Worm (Caenorhabditis elegans): ENCODE data around the gene F45E12.6.

- TF ChIP-seq mdt-29 (GFP tag; IDR thresholded peaks at IDR 0.05) (no peak), nhr-25 (tag; optimal IDR thresholded peaks at IDR 0.05; ENCODE audit: borderline replicate concordance, insufficient read depth) (no peak), nhr-28 (tag; optimal IDR thresholded peaks at IDR 0.05) (no peak), dpl-1 (GFP tag; optimal IDR thresholded peaks at IDR 0.05) (no peak), lsy-2 (tag; optimal IDR thresholded peaks at IDR 0.05) (no peak), snpc-4 (tag; optimal IDR thresholded peaks at IDR 0.05) (no peak), nhr-11 (tag; optimal IDR thresholded peaks at IDR 0.05) (no peak), pha-4 (GFP tag; IDR thresholded peaks at IDR 0.05) (no peak), pha-4 (tag; optimal IDR thresholded peaks at IDR 0.05) (no peak), nhr-77 (tag; optimal IDR thresholded peaks at IDR 0.05) (no peak)
Measured at ce11 chrII:7348063-7348462, 34.1 kb upstream of the F45E12.6 start.

Measured in whole organism, L4 larva.